Fruit fly (Drosophila melanogaster) whole organism, embryonic: ENCODE measurements around the gene CG43737.

Experiments used
- CG11456 ChIP-seq: fragments of 200-800 bp; sonication (Bioruptor generic); IDR thresholded peaks from 3 replicates; pipeline ENCODE4 v1.3.6; 2022; ENCODE audit warnings: missing biosample characterization, missing genetic modification characterization
- CG12104 ChIP-seq: fragments of 200-800 bp; sonication (Bioruptor generic); optimal IDR thresholded peaks from 3 replicates; lab custom pipeline; 2016; ENCODE audit warnings: missing biosample characterization, missing genetic modification characterization
- CG13287 ChIP-seq: fragments of 200-800 bp; sonication (Bioruptor generic); IDR thresholded peaks from 2 replicates; pipeline ENCODE4 v1.3.6; 2022; ENCODE audit warnings: missing biosample characterization, missing genetic modification characterization; ENCODE audit not compliant: partially characterized antibody
- CG14050 ChIP-seq: fragments of 200-800 bp; sonication (Bioruptor generic); IDR thresholded peaks from 3 replicates; pipeline ENCODE4 v1.3.6; 2022; ENCODE audit warnings: missing biosample characterization, missing genetic modification characterization
- CG15514 ChIP-seq: fragments of 200-800 bp; sonication (Bioruptor generic); optimal IDR thresholded peaks from 3 replicates; lab custom pipeline; 2017; ENCODE audit warnings: missing biosample characterization, missing genetic modification characterization, mild to moderate bottlenecking, moderate library complexity, missing genetic modification reagents
- CG15696 ChIP-seq: fragments of 200-800 bp; sonication (Bioruptor generic); optimal IDR thresholded peaks from 2 replicates; lab custom pipeline; 2019; ENCODE audit warnings: missing biosample characterization, mild to moderate bottlenecking, missing genetic modification characterization, moderate library complexity
- CG1832 ChIP-seq: fragments of 200-800 bp; sonication (Bioruptor generic); optimal IDR thresholded peaks from 2 replicates; lab custom pipeline; 2017; ENCODE audit warnings: missing biosample characterization, mild to moderate bottlenecking, missing genetic modification characterization, inconsistent platforms
- CG32772 ChIP-seq: fragments of 200-800 bp; sonication (Bioruptor generic); IDR thresholded peaks from 2 replicates; pipeline ENCODE4 v1.3.6; 2022; ENCODE audit warnings: missing biosample characterization, missing genetic modification characterization
- CG5180 ChIP-seq: fragments of 200-800 bp; sonication (Bioruptor generic); optimal IDR thresholded peaks from 3 replicates; lab custom pipeline; 2017; ENCODE audit warnings: missing biosample characterization, missing genetic modification characterization, mild to moderate bottlenecking, moderate library complexity, missing genetic modification reagents
- CG5953 ChIP-seq: fragments of 200-800 bp; sonication (Bioruptor generic); IDR thresholded peaks from 2 replicates; pipeline ENCODE4 v1.3.6; 2022; ENCODE audit warnings: missing biosample characterization, missing genetic modification characterization
- CG6765 ChIP-seq: fragments of 200-800 bp; sonication (Bioruptor generic); optimal IDR thresholded peaks from 3 replicates; lab custom pipeline; 2017; ENCODE audit warnings: missing biosample characterization, mild to moderate bottlenecking, missing genetic modification characterization
- CG7745 ChIP-seq: fragments of 200-800 bp; sonication (Bioruptor generic); optimal IDR thresholded peaks from 2 replicates; lab custom pipeline; 2018; ENCODE audit warnings: missing biosample characterization, mild to moderate bottlenecking, missing genetic modification characterization, moderate library complexity
- CG8290 ChIP-seq, 3 experiments: fragments of 200-800 bp; sonication (Bioruptor generic); optimal IDR thresholded peaks; 2 replicates each; lab custom pipeline; 2016 to 2019; ENCODE audit warnings: missing biosample characterization in 3 of 3, missing genetic modification characterization in 3 of 3, mild to moderate bottlenecking in 2 of 3, moderate library complexity in 1 of 3
- CG8359 ChIP-seq: fragments of 200-800 bp; sonication (Bioruptor generic); optimal IDR thresholded peaks from 2 replicates; lab custom pipeline; 2017; ENCODE audit warnings: missing biosample characterization, mild to moderate bottlenecking, missing genetic modification characterization, borderline replicate concordance
- CTCF ChIP-seq: fragments of 200-800 bp; sonication (Bioruptor generic); optimal IDR thresholded peaks from 2 replicates; lab custom pipeline; 2017; ENCODE audit warnings: missing biosample characterization, mild to moderate bottlenecking, missing genetic modification characterization, moderate library complexity
- Camta ChIP-seq: fragments of 200-800 bp; sonication (Bioruptor generic); optimal IDR thresholded peaks from 2 replicates; lab custom pipeline; 2016; ENCODE audit warnings: missing biosample characterization, missing genetic modification characterization
- Dp ChIP-seq: fragments of 200-800 bp; sonication (Bioruptor generic); optimal IDR thresholded peaks from 2 replicates; lab custom pipeline; 2018; ENCODE audit warnings: missing biosample characterization, mild to moderate bottlenecking, missing genetic modification characterization, moderate library complexity
- E2f2 ChIP-seq: fragments of 200-800 bp; sonication (Bioruptor generic); IDR thresholded peaks from 2 replicates; pipeline ENCODE4 v1.3.6; 2022; ENCODE audit warnings: missing biosample characterization, missing genetic modification characterization
- MBD-R2 ChIP-seq: fragments of 200-800 bp; sonication (Bioruptor generic); IDR thresholded peaks from 2 replicates; pipeline ENCODE4 v1.3.6; 2022; ENCODE audit warnings: missing biosample characterization, missing genetic modification characterization
- Med ChIP-seq: fragments of 200-800 bp; sonication (Bioruptor generic); peaks from one replicate; lab custom pipeline; 2016; ENCODE audit warnings: missing biosample characterization, missing genetic modification characterization, mild to moderate bottlenecking, inconsistent platforms, moderate library complexity
- Meics ChIP-seq: fragments of 200-800 bp; sonication (Bioruptor generic); optimal IDR thresholded peaks from 2 replicates; lab custom pipeline; 2017; ENCODE audit warnings: missing biosample characterization, mild to moderate bottlenecking, missing genetic modification characterization
- Myb ChIP-seq: fragments of 200-800 bp; sonication (Bioruptor generic); optimal IDR thresholded peaks from 2 replicates; lab custom pipeline; 2016; ENCODE audit warnings: missing biosample characterization, missing genetic modification characterization
- Opbp ChIP-seq: fragments of 200-800 bp; sonication (Bioruptor generic); IDR thresholded peaks from 3 replicates; pipeline ENCODE4 v1.3.6; 2022; ENCODE audit warnings: missing biosample characterization, missing genetic modification characterization; ENCODE audit not compliant: partially characterized antibody
- Optix ChIP-seq: fragments of 200-800 bp; sonication (Bioruptor generic); IDR thresholded peaks from 3 replicates; pipeline ENCODE4 v1.3.6; 2022; ENCODE audit warnings: missing biosample characterization, missing genetic modification characterization
- Sox102F ChIP-seq: fragments of 200-800 bp; sonication (Bioruptor generic); optimal IDR thresholded peaks from 2 replicates; lab custom pipeline; 2018; ENCODE audit warnings: missing biosample characterization, mild to moderate bottlenecking, missing genetic modification characterization, moderate library complexity
- Xbp1 ChIP-seq: fragments of 200-800 bp; sonication (Bioruptor generic); optimal IDR thresholded peaks from 3 replicates; lab custom pipeline; 2016; ENCODE audit warnings: missing biosample characterization, mild to moderate bottlenecking, missing genetic modification characterization
- abd-A ChIP-seq: fragments of 200-800 bp; sonication (Bioruptor generic); optimal IDR thresholded peaks from 3 replicates; lab custom pipeline; 2019; ENCODE audit warnings: missing biosample characterization, mild to moderate bottlenecking, missing genetic modification characterization, moderate library complexity
- ap ChIP-seq: fragments of 200-800 bp; sonication (Bioruptor generic); IDR thresholded peaks from 2 replicates; pipeline ENCODE4 v1.3.6; 2022; ENCODE audit warnings: missing biosample characterization, missing genetic modification characterization
- cad ChIP-seq: fragments of >200 bp; optimal IDR thresholded peaks from 2 replicates; lab custom pipeline; 2017; ENCODE audit warnings: missing biosample characterization, missing genetic modification characterization
- cwo ChIP-seq: fragments of 200-800 bp; sonication (Bioruptor generic); optimal IDR thresholded peaks from 3 replicates; lab custom pipeline; 2017; ENCODE audit warnings: missing biosample characterization, missing genetic modification characterization, mild to moderate bottlenecking, moderate library complexity, missing genetic modification reagents
- da ChIP-seq: fragments of 200-800 bp; sonication (Bioruptor generic); optimal IDR thresholded peaks from 2 replicates; lab custom pipeline; 2016; ENCODE audit warnings: missing biosample characterization, missing genetic modification characterization
- eve ChIP-seq, 2 experiments: fragments of >200 bp; optimal IDR thresholded peaks; 2 replicates each; lab custom pipeline; 2017; ENCODE audit warnings: missing biosample characterization in 2 of 2, missing genetic modification characterization in 2 of 2
- ftz-f1 ChIP-seq: fragments of 200-800 bp; sonication (Bioruptor generic); optimal IDR thresholded peaks from 2 replicates; lab custom pipeline; 2016; ENCODE audit warnings: missing biosample characterization, missing genetic modification characterization
- gce ChIP-seq: fragments of 200-800 bp; sonication (Bioruptor generic); IDR thresholded peaks from 3 replicates; pipeline ENCODE4 v1.3.6; 2022; ENCODE audit warnings: missing biosample characterization, missing genetic modification characterization
- gfzf ChIP-seq: fragments of 200-800 bp; sonication (Bioruptor generic); optimal IDR thresholded peaks from 2 replicates; lab custom pipeline; 2016; ENCODE audit warnings: missing biosample characterization, mild to moderate bottlenecking, missing genetic modification characterization, moderate library complexity
- grau ChIP-seq: fragments of 200-800 bp; optimal IDR thresholded peaks from 3 replicates; lab custom pipeline; 2019; ENCODE audit warnings: missing biosample characterization, mild to moderate bottlenecking, missing genetic modification characterization, moderate library complexity
- gsb ChIP-seq: fragments of 200-800 bp; sonication (Bioruptor generic); IDR thresholded peaks from 2 replicates; pipeline ENCODE4 v1.3.6; 2022; ENCODE audit warnings: missing biosample characterization, missing genetic modification characterization
- lbe ChIP-seq: fragments of 200-800 bp; sonication (Bioruptor generic); optimal IDR thresholded peaks from 2 replicates; lab custom pipeline; 2016; ENCODE audit warnings: missing biosample characterization, mild to moderate bottlenecking, missing genetic modification characterization
- pfk ChIP-seq: fragments of 200-800 bp; sonication (Bioruptor generic); optimal IDR thresholded peaks from 2 replicates; lab custom pipeline; 2018; ENCODE audit warnings: missing biosample characterization, mild to moderate bottlenecking, missing genetic modification characterization, moderate library complexity
- pita ChIP-seq: fragments of 200-800 bp; sonication (Bioruptor generic); optimal IDR thresholded peaks from 2 replicates; lab custom pipeline; 2017; ENCODE audit warnings: missing biosample characterization, mild to moderate bottlenecking, missing genetic modification characterization
- psq ChIP-seq: fragments of 200-800 bp; sonication (Bioruptor generic); optimal IDR thresholded peaks from 2 replicates; lab custom pipeline; 2017; ENCODE audit warnings: missing biosample characterization, missing genetic modification characterization
- pzg ChIP-seq: fragments of 200-800 bp; sonication (Bioruptor generic); optimal IDR thresholded peaks from 3 replicates; lab custom pipeline; 2018; ENCODE audit warnings: missing biosample characterization, mild to moderate bottlenecking, missing genetic modification characterization, moderate library complexity
- rib ChIP-seq: fragments of 200-800 bp; sonication (Bioruptor generic); IDR thresholded peaks from 2 replicates; pipeline ENCODE4 v1.3.6; 2022; ENCODE audit warnings: missing biosample characterization, missing genetic modification characterization
- sens ChIP-seq: fragments of 200-800 bp; sonication (Bioruptor generic); peaks from one replicate; lab custom pipeline; 2016; ENCODE audit warnings: missing biosample characterization, missing genetic modification characterization
- slbo ChIP-seq: fragments of 200-800 bp; sonication (Bioruptor generic); IDR thresholded peaks from 2 replicates; pipeline ENCODE4 v1.3.6; 2022; ENCODE audit warnings: missing biosample characterization, missing genetic modification characterization
- ssp ChIP-seq: fragments of 200-800 bp; sonication (Bioruptor generic); IDR thresholded peaks from 2 replicates; pipeline ENCODE4 v1.3.6; 2022; ENCODE audit warnings: missing biosample characterization, missing genetic modification characterization
- stwl ChIP-seq: fragments of 200-800 bp; sonication (Bioruptor generic); optimal IDR thresholded peaks from 3 replicates; lab custom pipeline; 2018; ENCODE audit warnings: missing biosample characterization, mild to moderate bottlenecking, missing genetic modification characterization, moderate library complexity
- tgo ChIP-seq: fragments of 200-800 bp; sonication (Bioruptor generic); IDR thresholded peaks from 3 replicates; pipeline ENCODE4 v1.3.6; 2022; ENCODE audit warnings: missing biosample characterization, missing genetic modification characterization
- ttk ChIP-seq: fragments of 200-800 bp; sonication (Bioruptor generic); IDR thresholded peaks from 2 replicates; pipeline ENCODE4 v2.1.2; 2022; ENCODE audit warnings: missing biosample characterization, missing genetic modification characterization

CG43737 gene

DNA sequence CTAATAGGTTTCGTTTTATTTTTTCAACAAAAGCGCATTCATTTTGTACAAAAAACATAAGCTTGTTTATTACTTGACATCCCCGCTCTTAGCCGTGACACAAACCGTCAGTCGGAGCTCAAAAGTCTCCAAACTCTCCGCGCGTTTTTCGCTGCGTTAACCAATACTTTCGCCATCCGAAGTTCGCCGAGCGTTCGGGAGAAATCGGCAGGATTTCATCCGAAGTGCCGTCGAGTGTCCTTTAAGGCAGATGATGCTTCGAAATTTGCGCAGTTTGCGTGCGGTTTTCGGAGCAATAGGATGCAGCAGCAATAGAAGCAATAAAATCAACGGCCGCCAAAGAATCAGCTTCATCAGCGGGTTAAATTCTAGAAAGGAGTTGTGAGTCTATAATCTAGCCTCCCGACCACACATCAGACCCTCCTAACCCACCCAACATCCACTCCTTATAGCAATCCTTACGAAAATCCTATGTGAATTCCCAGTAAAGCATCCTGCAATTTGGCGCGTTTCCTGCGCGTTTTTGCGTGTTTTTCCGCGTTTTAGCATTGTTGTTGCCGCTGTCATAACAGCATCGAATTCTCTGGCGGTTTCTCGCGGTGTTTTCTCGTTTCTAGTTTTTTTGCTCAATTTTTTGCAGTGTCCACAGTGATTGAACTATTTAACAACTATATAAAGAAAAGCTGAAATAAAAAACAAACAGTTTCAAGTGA is at the start of gene CG43737:
Gene CG43737, plus strand, starts transcription at position 271 of the 713 bp plus-strand sequence.
- TF ChIP-seq CG12104 (GFP tag; lab: Kevin White, UChicago) (no peak), ftz-f1 (GFP tag; lab: Kevin White, UChicago) (peak; percentile 3), CG15514 (GFP tag; lab: Kevin White, UChicago) (peak; percentile 7), ssp (GFP tag; lab: Robert Waterston, UW) (no peak), Meics (no peak), Opbp (GFP tag; lab: Robert Waterston, UW) (0 out of 3 replicates have a peak, but pooled peaks have one; percentile 40), pzg (GFP tag; lab: Kevin White, UChicago) (peak; percentile 21), ttk (no peak), gce (GFP tag; lab: Robert Waterston, UW) (no peak), E2f2 (GFP tag; lab: Robert Waterston, UW) (0 out of 2 replicates have a peak, but pooled peaks have one; percentile 36), Dp (GFP tag; lab: Kevin White, UChicago) (peak; percentile 6), da (GFP tag; lab: Kevin White, UChicago) (no peak), tgo (GFP tag; lab: Robert Waterston, UW) (no peak), MBD-R2 (GFP tag; lab: Robert Waterston, UW) (no peak), ap (no peak), pfk (GFP tag; lab: Kevin White, UChicago) (no peak), Camta (no peak), rib (GFP tag; lab: Robert Waterston, UW) (no peak), sens (GFP tag; lab: Kevin White, UChicago) (peak; percentile 31), CG7745 (no peak), Myb (GFP tag; lab: Kevin White, UChicago) (no peak), grau (tag; lab: Kevin White, UChicago) (no peak), CG32772 (GFP tag; lab: Robert Waterston, UW) (no peak), CTCF (peak; percentile 73), psq (no peak), Sox102F (GFP tag; lab: Kevin White, UChicago) (no peak), cad (GFP tag; lab: Kevin White, UChicago) (no peak), CG13287 (GFP tag; lab: Robert Waterston, UW) (0 out of 2 replicates have a peak, but pooled peaks have one; percentile 13), stwl (tag; lab: Kevin White, UChicago) (peak; percentile 64), cwo (GFP tag; lab: Kevin White, UChicago) (no peak), eve (GFP tag; optimal IDR thresholded peaks at IDR 0.05; lab: Kevin White, UChicago) (no peak), CG5180 (GFP tag; lab: Kevin White, UChicago) (no peak), abd-A (peak; percentile 50), slbo (GFP tag; lab: Robert Waterston, UW) (0 out of 2 replicates have a peak, but pooled peaks have one; percentile 5), CG6765 (GFP tag; lab: Kevin White, UChicago) (no peak), CG14050 (GFP tag; lab: Robert Waterston, UW) (no peak), CG5953 (no peak), CG8359 (GFP tag; lab: Kevin White, UChicago) (peak; percentile 98), CG8290 (GFP tag; optimal IDR thresholded peaks at IDR 0.05; lab: Kevin White, UChicago) (no peak), CG8290 (tag; optimal IDR thresholded peaks at IDR 0.05; lab: Kevin White, UChicago) (no peak), CG15696 (no peak), pita (peak; percentile 2), CG11456 (no peak), Med (GFP tag; lab: Kevin White, UChicago) (peak; percentile 63), CG1832 (GFP tag; lab: Kevin White, UChicago) (no peak), gsb (no peak), lbe (GFP tag; lab: Kevin White, UChicago) (no peak), gfzf (no peak), Optix (GFP tag; lab: Robert Waterston, UW) (no peak), Xbp1 (no peak)
